Fruit fly (Drosophila melanogaster) whole organism, embryonic: ENCODE data around the gene CG12995.
A peak's percentile ranks its signal among the peaks of the same experiment; 100 is the strongest.

ENCODE experiments used
- C15 ChIP-seq: fragments of 200-800 bp; sonication (Bioruptor generic); IDR thresholded peaks from 3 replicates; pipeline ENCODE4 v1.3.6; 2022; ENCODE audit warnings: missing biosample characterization, missing genetic modification characterization
- CG10366 ChIP-seq: fragments of 200-800 bp; sonication (Bioruptor generic); IDR thresholded peaks from 2 replicates; pipeline ENCODE4 v1.3.6; 2022; ENCODE audit warnings: missing biosample characterization, missing genetic modification characterization
- CG11504 ChIP-seq: fragments of 200-800 bp; sonication (Bioruptor generic); optimal IDR thresholded peaks from 3 replicates; lab custom pipeline; 2019; ENCODE audit warnings: missing biosample characterization, mild to moderate bottlenecking, missing genetic modification characterization, moderate library complexity
- CG11560 ChIP-seq: fragments of 200-800 bp; sonication (Bioruptor generic); IDR thresholded peaks from 3 replicates; pipeline ENCODE4 v1.3.6; 2022; ENCODE audit warnings: missing biosample characterization, missing genetic modification characterization
- CG11695 ChIP-seq: fragments of 200-800 bp; sonication (Bioruptor generic); IDR thresholded peaks from 3 replicates; pipeline ENCODE4 v1.3.6; 2022; ENCODE audit warnings: missing biosample characterization, missing genetic modification characterization
- CG11696 ChIP-seq: fragments of 200-800 bp; sonication (Bioruptor generic); IDR thresholded peaks from 2 replicates; pipeline ENCODE4 v1.3.6; 2022; ENCODE audit warnings: missing biosample characterization, missing genetic modification characterization
- CG12155 ChIP-seq: fragments of 200-800 bp; sonication (Bioruptor generic); optimal IDR thresholded peaks from 3 replicates; lab custom pipeline; 2016; ENCODE audit warnings: missing biosample characterization, missing genetic modification characterization
- CG12219 ChIP-seq: fragments of 200-800 bp; sonication (Bioruptor generic); optimal IDR thresholded peaks from 3 replicates; lab custom pipeline; 2018; ENCODE audit warnings: missing biosample characterization, mild to moderate bottlenecking, missing genetic modification characterization
- CG12391 ChIP-seq: fragments of 200-800 bp; sonication (Bioruptor generic); optimal IDR thresholded peaks from 3 replicates; lab custom pipeline; 2018; ENCODE audit warnings: missing biosample characterization, mild to moderate bottlenecking, missing genetic modification characterization, moderate library complexity
- CG15073 ChIP-seq: fragments of 200-800 bp; sonication (Bioruptor generic); optimal IDR thresholded peaks from 2 replicates; lab custom pipeline; 2016; ENCODE audit warnings: missing biosample characterization, missing genetic modification characterization
- CG3163 ChIP-seq: fragments of 200-800 bp; sonication (Bioruptor generic); optimal IDR thresholded peaks from 3 replicates; lab custom pipeline; 2016; ENCODE audit warnings: missing biosample characterization, missing genetic modification characterization
- CG34376 ChIP-seq: fragments of 200-800 bp; sonication (Bioruptor generic); optimal IDR thresholded peaks from 2 replicates; lab custom pipeline; 2018; ENCODE audit warnings: missing biosample characterization, mild to moderate bottlenecking, missing genetic modification characterization
- CG4424 ChIP-seq: fragments of 200-800 bp; sonication (Bioruptor generic); optimal IDR thresholded peaks from 3 replicates; lab custom pipeline; 2016; ENCODE audit warnings: missing biosample characterization, missing genetic modification characterization
- CG7357 ChIP-seq: fragments of 200-800 bp; sonication (Bioruptor generic); IDR thresholded peaks from 3 replicates; pipeline ENCODE4 v1.3.6; 2022; ENCODE audit warnings: missing biosample characterization, missing genetic modification characterization
- CG7786 ChIP-seq: fragments of 200-800 bp; sonication (Bioruptor generic); optimal IDR thresholded peaks from 2 replicates; lab custom pipeline; 2016; ENCODE audit warnings: missing biosample characterization, missing genetic modification characterization
- CG8290 ChIP-seq, 3 experiments: fragments of 200-800 bp; sonication (Bioruptor generic); optimal IDR thresholded peaks; 2 replicates each; lab custom pipeline; 2016 to 2019; ENCODE audit warnings: missing biosample characterization in 3 of 3, missing genetic modification characterization in 3 of 3, mild to moderate bottlenecking in 2 of 3, moderate library complexity in 1 of 3
- CG9932 ChIP-seq: fragments of 200-800 bp; sonication (Bioruptor generic); IDR thresholded peaks from 2 replicates; pipeline ENCODE4 v1.3.6; 2022; ENCODE audit warnings: missing biosample characterization, missing genetic modification characterization
- CkIIα-i1 ChIP-seq: fragments of 200-800 bp; sonication (Bioruptor generic); IDR thresholded peaks from 2 replicates; pipeline ENCODE4 v1.3.6; 2022; ENCODE audit warnings: missing biosample characterization, missing genetic modification characterization
- Dip3 ChIP-seq: fragments of 200-800 bp; sonication (Bioruptor generic); optimal IDR thresholded peaks from 3 replicates; lab custom pipeline; 2016; ENCODE audit warnings: missing biosample characterization, missing genetic modification characterization
- Dll ChIP-seq: fragments of 200-800 bp; sonication (Bioruptor generic); IDR thresholded peaks from 4 replicates; pipeline ENCODE4 v1.3.6; 2022; ENCODE audit warnings: missing biosample characterization, missing genetic modification characterization; ENCODE audit not compliant: partially characterized antibody
- Eip74EF ChIP-seq, 2 experiments: fragments of 200-800 bp in 1 of 2; fragments of >200 bp in 1 of 2; sonication (Bioruptor generic) in 1 of 2; optimal IDR thresholded peaks; 2 replicates each; lab custom pipeline; 2017 to 2019; ENCODE audit warnings: missing biosample characterization in 2 of 2, missing genetic modification characterization in 2 of 2, mild to moderate bottlenecking in 1 of 2, moderate library complexity in 1 of 2
- Ets97D ChIP-seq: fragments of 200-800 bp; sonication (Bioruptor generic); optimal IDR thresholded peaks from 3 replicates; lab custom pipeline; 2016; ENCODE audit warnings: missing biosample characterization, missing genetic modification characterization
- HLH3B ChIP-seq: fragments of 200-800 bp; sonication (Bioruptor generic); IDR thresholded peaks from 2 replicates; pipeline ENCODE4 v1.3.6; 2022; ENCODE audit warnings: missing biosample characterization, missing genetic modification characterization
- NC2β ChIP-seq: fragments of 200-800 bp; sonication (Bioruptor generic); optimal IDR thresholded peaks from 2 replicates; lab custom pipeline; 2016; ENCODE audit warnings: missing biosample characterization, missing genetic modification characterization
- Nf-YC ChIP-seq: fragments of 200-800 bp; optimal IDR thresholded peaks from 3 replicates; lab custom pipeline; 2019; ENCODE audit warnings: missing biosample characterization, mild to moderate bottlenecking, missing genetic modification characterization, moderate library complexity
- NfI ChIP-seq: fragments of 200-800 bp; sonication (Bioruptor generic); optimal IDR thresholded peaks from 3 replicates; lab custom pipeline; 2018; ENCODE audit warnings: missing biosample characterization, mild to moderate bottlenecking, missing genetic modification characterization, moderate library complexity
- Oli ChIP-seq: fragments of 200-800 bp; sonication (Bioruptor generic); optimal IDR thresholded peaks from 2 replicates; lab custom pipeline; 2018; ENCODE audit warnings: missing biosample characterization, mild to moderate bottlenecking, missing genetic modification characterization, moderate library complexity
- PHDP ChIP-seq: fragments of 200-800 bp; sonication (Bioruptor generic); optimal IDR thresholded peaks from 3 replicates; lab custom pipeline; 2018; ENCODE audit warnings: missing biosample characterization, mild to moderate bottlenecking, missing genetic modification characterization, moderate library complexity
- Six4 ChIP-seq: fragments of 200-800 bp; sonication (Bioruptor generic); optimal IDR thresholded peaks from 2 replicates; lab custom pipeline; 2016; ENCODE audit warnings: missing biosample characterization, missing genetic modification characterization
- Sox102F ChIP-seq: fragments of 200-800 bp; sonication (Bioruptor generic); optimal IDR thresholded peaks from 2 replicates; lab custom pipeline; 2018; ENCODE audit warnings: missing biosample characterization, mild to moderate bottlenecking, missing genetic modification characterization, moderate library complexity
- Usf ChIP-seq: fragments of 200-800 bp; sonication (Bioruptor generic); optimal IDR thresholded peaks from 2 replicates; lab custom pipeline; 2017; ENCODE audit warnings: missing genotype, missing biosample characterization, missing genetic modification characterization
- ab ChIP-seq: fragments of 200-800 bp; sonication (Bioruptor generic); optimal IDR thresholded peaks from 2 replicates; lab custom pipeline; 2016; ENCODE audit warnings: missing biosample characterization, missing genetic modification characterization
- al ChIP-seq: fragments of 200-800 bp; sonication (Bioruptor generic); IDR thresholded peaks from 2 replicates; pipeline ENCODE4 v1.3.6; 2022; ENCODE audit warnings: missing biosample characterization, missing genetic modification characterization
- aop ChIP-seq: fragments of 200-800 bp; sonication (Bioruptor generic); IDR thresholded peaks from 2 replicates; pipeline ENCODE4 v1.3.6; 2022; ENCODE audit warnings: missing biosample characterization, missing genetic modification characterization
- chm ChIP-seq: fragments of 200-800 bp; sonication (Bioruptor generic); IDR thresholded peaks from 2 replicates; pipeline ENCODE4 v1.3.6; 2022; ENCODE audit warnings: missing biosample characterization, missing genetic modification characterization
- ci ChIP-seq: fragments of 200-800 bp; sonication (Bioruptor generic); IDR thresholded peaks from 3 replicates; pipeline ENCODE4 v1.3.6; 2022; ENCODE audit warnings: missing biosample characterization, missing genetic modification characterization
- dmrt11E ChIP-seq: fragments of 200-800 bp; sonication (Bioruptor generic); optimal IDR thresholded peaks from 3 replicates; lab custom pipeline; 2018; ENCODE audit warnings: missing biosample characterization, mild to moderate bottlenecking, missing genetic modification characterization, moderate library complexity
- gce ChIP-seq: fragments of 200-800 bp; sonication (Bioruptor generic); IDR thresholded peaks from 3 replicates; pipeline ENCODE4 v1.3.6; 2022; ENCODE audit warnings: missing biosample characterization, missing genetic modification characterization
- h ChIP-seq: fragments of >200 bp; optimal IDR thresholded peaks from 2 replicates; lab custom pipeline; 2017
- hbn ChIP-seq: fragments of 200-800 bp; sonication (Bioruptor generic); IDR thresholded peaks from 2 replicates; pipeline ENCODE4 v1.3.6; 2022; ENCODE audit warnings: missing biosample characterization, missing genetic modification characterization; ENCODE audit not compliant: partially characterized antibody
- kah ChIP-seq: fragments of 200-800 bp; sonication (Bioruptor generic); optimal IDR thresholded peaks from 2 replicates; lab custom pipeline; 2018; ENCODE audit warnings: missing biosample characterization, mild to moderate bottlenecking, missing genetic modification characterization
- kni ChIP-seq: fragments of 200-800 bp; sonication (Bioruptor generic); optimal IDR thresholded peaks from 3 replicates; lab custom pipeline; 2017; ENCODE audit warnings: mild to moderate bottlenecking, missing biosample characterization, missing genetic modification reagents, missing genetic modification characterization
- lmd ChIP-seq: fragments of 200-800 bp; sonication (Bioruptor generic); IDR thresholded peaks from 2 replicates; pipeline ENCODE4 v1.3.6; 2022; ENCODE audit warnings: missing biosample characterization, missing genetic modification characterization
- lola ChIP-seq, 3 experiments: fragments of >200 bp in 2 of 3; fragments of 200-800 bp in 1 of 3; sonication (Bioruptor generic) in 1 of 3; optimal IDR thresholded peaks; 2 replicates each; lab custom pipeline; 2017 to 2019; ENCODE audit warnings: missing biosample characterization in 3 of 3, missing genetic modification characterization in 3 of 3, mild to moderate bottlenecking in 1 of 3, moderate library complexity in 1 of 3
- maf-S ChIP-seq: fragments of 200-800 bp; sonication (Bioruptor generic); optimal IDR thresholded peaks from 2 replicates; lab custom pipeline; 2016; ENCODE audit warnings: missing biosample characterization, missing genetic modification characterization
- mirr ChIP-seq: fragments of 200-800 bp; sonication (Bioruptor generic); optimal IDR thresholded peaks from 3 replicates; lab custom pipeline; 2018; ENCODE audit warnings: missing biosample characterization, mild to moderate bottlenecking, missing genetic modification characterization
- otp ChIP-seq: fragments of 200-800 bp; sonication (Bioruptor generic); IDR thresholded peaks from 3 replicates; pipeline ENCODE4, ENCODE4 v1.3.6; 2022; ENCODE audit warnings: missing biosample characterization, missing genetic modification characterization
- pita ChIP-seq: fragments of 200-800 bp; sonication (Bioruptor generic); optimal IDR thresholded peaks from 2 replicates; lab custom pipeline; 2017; ENCODE audit warnings: missing biosample characterization, mild to moderate bottlenecking, missing genetic modification characterization
- sim ChIP-seq: fragments of 200-800 bp; sonication (Bioruptor generic); IDR thresholded peaks from 2 replicates; pipeline ENCODE4 v1.3.6; 2022; ENCODE audit warnings: missing biosample characterization, missing genetic modification characterization
- wor ChIP-seq: fragments of 200-800 bp; sonication (Bioruptor generic); IDR thresholded peaks from 2 replicates; pipeline ENCODE4 v1.3.6; 2022; ENCODE audit warnings: missing biosample characterization, missing genetic modification characterization

Gene CG12995

dm6 chrX:17229475-17230169 lies 19.8 kb upstream of the CG12995 start (continued):
- TF ChIP-seq CG9932 (peak; percentile 30; the same call in 1 of the 2 replicates), CG10366 (no peak), CG4424 (GFP tag; lab: Kevin White, UChicago) (no peak), Ets97D (GFP tag; lab: Kevin White, UChicago) (no peak), Usf (GFP tag; lab: Kevin White, UChicago) (no peak), mirr (GFP tag; lab: Kevin White, UChicago) (no peak), NfI (GFP tag; lab: Kevin White, UChicago) (no peak), Dll (no peak), CG7357 (GFP tag; lab: Robert Waterston, UW) (no peak), dmrt11E (tag; lab: Kevin White, UChicago) (peak; percentile 54), PHDP (tag; lab: Kevin White, UChicago) (peak; percentile 9), lola (GFP tag; optimal IDR thresholded peaks at IDR 0.05; lab: Kevin White, UChicago) (peak in 1 of 3 experiments; percentile 61), wor (GFP tag; lab: Robert Waterston, UW) (no peak), HLH3B (GFP tag; lab: Robert Waterston, UW) (no peak), pita (peak; percentile 16), kah (GFP tag; lab: Kevin White, UChicago) (no peak), C15 (no peak), chm (GFP tag; lab: Robert Waterston, UW) (no peak), kni (GFP tag; lab: Kevin White, UChicago) (peak; percentile 72), sim (GFP tag; lab: Robert Waterston, UW) (no peak), gce (no peak), CG11695 (GFP tag; lab: Robert Waterston, UW) (no peak), CkIIα-i1 (GFP tag; lab: Robert Waterston, UW) (no peak), maf-S (GFP tag; lab: Kevin White, UChicago) (no peak), Six4 (no peak), h (no peak), CG12155 (GFP tag; lab: Kevin White, UChicago) (no peak), Sox102F (GFP tag; lab: Kevin White, UChicago) (peak; percentile 28), CG11504 (peak; percentile 33), Nf-YC (tag; lab: Kevin White, UChicago) (no peak), lmd (no peak), CG3163 (GFP tag; lab: Kevin White, UChicago) (no peak), al (GFP tag; lab: Robert Waterston, UW) (no peak), ab (GFP tag; lab: Kevin White, UChicago) (no peak), CG11696 (GFP tag; lab: Robert Waterston, UW) (no peak), CG7786 (GFP tag; lab: Kevin White, UChicago) (no peak), Eip74EF (GFP tag; optimal IDR thresholded peaks at IDR 0.05; lab: Kevin White, UChicago) (peak in 1 of 2 experiments; percentile 78), hbn (GFP tag; lab: Robert Waterston, UW) (no peak), CG11560 (no peak), CG12219 (GFP tag; lab: Kevin White, UChicago) (no peak), CG12391 (tag; lab: Kevin White, UChicago) (peak; percentile 32), ci (GFP tag; lab: Robert Waterston, UW) (0 out of 3 replicates have a peak, but pooled peaks have one; percentile 52), Dip3 (GFP tag; lab: Kevin White, UChicago) (no peak), CG8290 (GFP tag; optimal IDR thresholded peaks at IDR 0.05; lab: Kevin White, UChicago) (no peak), CG8290 (tag; optimal IDR thresholded peaks at IDR 0.05; lab: Kevin White, UChicago) (peak in 1 of 2 experiments; percentile 39), NC2β (peak; percentile 44), aop (GFP tag; lab: Robert Waterston, UW) (no peak), otp (GFP tag; lab: Robert Waterston, UW) (no peak), CG34376 (GFP tag; lab: Kevin White, UChicago) (no peak), CG15073 (GFP tag; lab: Kevin White, UChicago) (no peak), Oli (peak; percentile 10)
